Fruit fly (Drosophila melanogaster) whole organism, embryonic: ENCODE results near the gene GAPcenA.
A peak's percentile ranks its signal among the peaks of the same experiment; 100 is the strongest.

Source experiments
- BEAF-32 ChIP-seq: fragments of 200-800 bp; sonication (Bioruptor generic); optimal IDR thresholded peaks from 3 replicates; lab custom pipeline; 2017; ENCODE audit warnings: missing biosample characterization, missing genetic modification characterization, mild to moderate bottlenecking, moderate library complexity, missing genetic modification reagents
- Blimp-1 ChIP-seq: fragments of 200-800 bp; sonication (Bioruptor generic); optimal IDR thresholded peaks from 3 replicates; lab custom pipeline; 2018; ENCODE audit warnings: missing biosample characterization, missing genetic modification characterization, mild to moderate bottlenecking, moderate library complexity, missing genetic modification reagents
- CG12219 ChIP-seq: fragments of 200-800 bp; sonication (Bioruptor generic); optimal IDR thresholded peaks from 3 replicates; lab custom pipeline; 2018; ENCODE audit warnings: missing biosample characterization, mild to moderate bottlenecking, missing genetic modification characterization
- CG12391 ChIP-seq: fragments of 200-800 bp; sonication (Bioruptor generic); optimal IDR thresholded peaks from 3 replicates; lab custom pipeline; 2018; ENCODE audit warnings: missing biosample characterization, mild to moderate bottlenecking, missing genetic modification characterization, moderate library complexity
- CG14710 ChIP-seq: fragments of 200-800 bp; sonication (Bioruptor generic); optimal IDR thresholded peaks from 3 replicates; lab custom pipeline; 2019; ENCODE audit warnings: missing biosample characterization, mild to moderate bottlenecking, missing genetic modification characterization, moderate library complexity
- CG17912 ChIP-seq: fragments of 200-800 bp; sonication (Bioruptor generic); optimal IDR thresholded peaks from 2 replicates; lab custom pipeline; 2018; ENCODE audit warnings: missing biosample characterization, mild to moderate bottlenecking, missing genetic modification characterization
- CG18619 ChIP-seq: fragments of 200-800 bp; sonication (Bioruptor generic); optimal IDR thresholded peaks from 3 replicates; lab custom pipeline; 2017; ENCODE audit warnings: missing biosample characterization, mild to moderate bottlenecking, missing genetic modification characterization
- CG2116 ChIP-seq: fragments of 200-800 bp; sonication (Bioruptor generic); optimal IDR thresholded peaks from 3 replicates; lab custom pipeline; 2018; ENCODE audit warnings: missing biosample characterization, mild to moderate bottlenecking, missing genetic modification characterization
- CG2120 ChIP-seq: fragments of 200-800 bp; sonication (Bioruptor generic); optimal IDR thresholded peaks from 3 replicates; lab custom pipeline; 2016; ENCODE audit warnings: missing biosample characterization, missing genetic modification characterization
- CG2129 ChIP-seq: fragments of 200-800 bp; sonication (Bioruptor generic); IDR thresholded peaks from 2 replicates; pipeline ENCODE4 v1.3.6; 2022; ENCODE audit warnings: missing biosample characterization, missing genetic modification characterization; ENCODE audit not compliant: partially characterized antibody
- CG2202 ChIP-seq: fragments of 200-800 bp; sonication (Bioruptor generic); optimal IDR thresholded peaks from 2 replicates; lab custom pipeline; 2018; ENCODE audit warnings: missing biosample characterization, mild to moderate bottlenecking, missing genetic modification characterization
- CG30020 ChIP-seq: fragments of 200-800 bp; optimal IDR thresholded peaks from 2 replicates; lab custom pipeline; 2019; ENCODE audit warnings: missing biosample characterization, mild to moderate bottlenecking, missing genetic modification characterization, moderate library complexity
- CG30431 ChIP-seq: fragments of 200-800 bp; sonication (Bioruptor generic); optimal IDR thresholded peaks from 2 replicates; lab custom pipeline; 2017; ENCODE audit warnings: missing biosample characterization, missing genetic modification characterization
- CG3281 ChIP-seq: fragments of 200-800 bp; sonication (Bioruptor generic); optimal IDR thresholded peaks from 3 replicates; lab custom pipeline; 2017; ENCODE audit warnings: missing biosample characterization, mild to moderate bottlenecking, missing genetic modification characterization
- CG3407 ChIP-seq: fragments of 200-800 bp; sonication (Bioruptor generic); optimal IDR thresholded peaks from 2 replicates; lab custom pipeline; 2018; ENCODE audit warnings: missing biosample characterization, mild to moderate bottlenecking, missing genetic modification characterization
- CG4820 ChIP-seq: fragments of 200-800 bp; sonication (Bioruptor generic); optimal IDR thresholded peaks from 3 replicates; lab custom pipeline; 2016; ENCODE audit warnings: missing biosample characterization, missing genetic modification characterization
- CG6689 ChIP-seq: fragments of 200-800 bp; sonication (Bioruptor generic); IDR thresholded peaks from 2 replicates; pipeline ENCODE4 v1.3.6; 2022; ENCODE audit warnings: missing biosample characterization, missing genetic modification characterization
- CG6791 ChIP-seq: fragments of 200-800 bp; sonication (Bioruptor generic); IDR thresholded peaks from 3 replicates; pipeline ENCODE4 v1.3.6; 2022; ENCODE audit warnings: missing biosample characterization, missing genetic modification characterization; ENCODE audit not compliant: partially characterized antibody
- CG7745 ChIP-seq: fragments of 200-800 bp; sonication (Bioruptor generic); optimal IDR thresholded peaks from 2 replicates; lab custom pipeline; 2018; ENCODE audit warnings: missing biosample characterization, mild to moderate bottlenecking, missing genetic modification characterization, moderate library complexity
- CG9609 ChIP-seq: fragments of 200-800 bp; sonication (Bioruptor generic); optimal IDR thresholded peaks from 3 replicates; lab custom pipeline; 2016; ENCODE audit warnings: missing biosample characterization, missing genetic modification characterization
- CTCF ChIP-seq: fragments of 200-800 bp; sonication (Bioruptor generic); optimal IDR thresholded peaks from 2 replicates; lab custom pipeline; 2017; ENCODE audit warnings: missing biosample characterization, mild to moderate bottlenecking, missing genetic modification characterization, moderate library complexity
- Camta ChIP-seq: fragments of 200-800 bp; sonication (Bioruptor generic); optimal IDR thresholded peaks from 2 replicates; lab custom pipeline; 2016; ENCODE audit warnings: missing biosample characterization, missing genetic modification characterization
- CoRest ChIP-seq: fragments of 200-800 bp; sonication (Bioruptor generic); optimal IDR thresholded peaks from 3 replicates; lab custom pipeline; 2018; ENCODE audit warnings: missing biosample characterization, mild to moderate bottlenecking, missing genetic modification characterization, moderate library complexity
- CrebB ChIP-seq: fragments of 200-800 bp; sonication (Bioruptor generic); optimal IDR thresholded peaks from 3 replicates; lab custom pipeline; 2018; ENCODE audit warnings: missing biosample characterization, mild to moderate bottlenecking, missing genetic modification characterization
- Hand ChIP-seq: fragments of 200-800 bp; sonication (Bioruptor generic); optimal IDR thresholded peaks from 2 replicates; lab custom pipeline; 2017; ENCODE audit warnings: mild to moderate bottlenecking, missing biosample characterization, missing genetic modification reagents, missing genetic modification characterization
- Hmr ChIP-seq: fragments of 200-800 bp; sonication (Bioruptor generic); optimal IDR thresholded peaks from 3 replicates; lab custom pipeline; 2017; ENCODE audit warnings: mild to moderate bottlenecking, missing biosample characterization, missing genetic modification reagents, missing genetic modification characterization
- Myb ChIP-seq: fragments of 200-800 bp; sonication (Bioruptor generic); optimal IDR thresholded peaks from 2 replicates; lab custom pipeline; 2016; ENCODE audit warnings: missing biosample characterization, missing genetic modification characterization
- Oli ChIP-seq: fragments of 200-800 bp; sonication (Bioruptor generic); optimal IDR thresholded peaks from 2 replicates; lab custom pipeline; 2018; ENCODE audit warnings: missing biosample characterization, mild to moderate bottlenecking, missing genetic modification characterization, moderate library complexity
- Optix ChIP-seq: fragments of 200-800 bp; sonication (Bioruptor generic); IDR thresholded peaks from 3 replicates; pipeline ENCODE4 v1.3.6; 2022; ENCODE audit warnings: missing biosample characterization, missing genetic modification characterization
- Ssrp ChIP-seq: fragments of 200-800 bp; sonication (Bioruptor generic); optimal IDR thresholded peaks from 2 replicates; lab custom pipeline; 2018; ENCODE audit warnings: missing biosample characterization, mild to moderate bottlenecking, missing genetic modification characterization, moderate library complexity
- Taf1 ChIP-seq: fragments of 200-800 bp; sonication (Bioruptor generic); IDR thresholded peaks from 2 replicates; pipeline ENCODE4 v1.3.6; 2022; ENCODE audit warnings: missing biosample characterization, missing genetic modification characterization
- Usf ChIP-seq: fragments of 200-800 bp; sonication (Bioruptor generic); optimal IDR thresholded peaks from 2 replicates; lab custom pipeline; 2017; ENCODE audit warnings: missing genotype, missing biosample characterization, missing genetic modification characterization
- ab ChIP-seq: fragments of 200-800 bp; sonication (Bioruptor generic); optimal IDR thresholded peaks from 2 replicates; lab custom pipeline; 2016; ENCODE audit warnings: missing biosample characterization, missing genetic modification characterization
- abd-A ChIP-seq: fragments of 200-800 bp; sonication (Bioruptor generic); optimal IDR thresholded peaks from 3 replicates; lab custom pipeline; 2019; ENCODE audit warnings: missing biosample characterization, mild to moderate bottlenecking, missing genetic modification characterization, moderate library complexity
- aop ChIP-seq: fragments of 200-800 bp; sonication (Bioruptor generic); IDR thresholded peaks from 2 replicates; pipeline ENCODE4 v1.3.6; 2022; ENCODE audit warnings: missing biosample characterization, missing genetic modification characterization
- br ChIP-seq: fragments of >200 bp; optimal IDR thresholded peaks from 2 replicates; lab custom pipeline; 2017
- chif ChIP-seq, 2 experiments: fragments of 200-800 bp; sonication (Bioruptor generic); optimal IDR thresholded peaks; 3 replicates each; lab custom pipeline; 2016; ENCODE audit warnings: missing biosample characterization in 2 of 2, missing genetic modification characterization in 2 of 2
- ftz-f1 ChIP-seq: fragments of 200-800 bp; sonication (Bioruptor generic); optimal IDR thresholded peaks from 2 replicates; lab custom pipeline; 2016; ENCODE audit warnings: missing biosample characterization, missing genetic modification characterization
- gcm ChIP-seq: fragments of 200-800 bp; sonication (Bioruptor generic); optimal IDR thresholded peaks from 2 replicates; lab custom pipeline; 2019; ENCODE audit warnings: missing biosample characterization, mild to moderate bottlenecking, missing genetic modification characterization, moderate library complexity
- h ChIP-seq: fragments of >200 bp; optimal IDR thresholded peaks from 2 replicates; lab custom pipeline; 2017
- hkb ChIP-seq, 2 experiments: fragments of 200-800 bp in 1 of 2; fragments of >200 bp in 1 of 2; sonication (Bioruptor generic) in 1 of 2; IDR thresholded peaks in 1 of 2; optimal IDR thresholded peaks in 1 of 2; 2 replicates each; pipeline versions ENCODE4 v1.3.6 to Lab custom; 2017 to 2022; ENCODE audit warnings: missing biosample characterization in 1 of 2, missing genetic modification characterization in 1 of 2
- knrl ChIP-seq: fragments of 200-800 bp; sonication (Bioruptor generic); IDR thresholded peaks from 3 replicates; pipeline ENCODE4 v1.3.6; 2022; ENCODE audit warnings: missing biosample characterization, missing genetic modification characterization; ENCODE audit not compliant: partially characterized antibody
- mld ChIP-seq: fragments of 200-800 bp; sonication (Bioruptor generic); IDR thresholded peaks from 3 replicates; pipeline ENCODE4 v1.3.6; 2022; ENCODE audit warnings: missing biosample characterization, missing genetic modification characterization; ENCODE audit not compliant: partially characterized antibody
- sima ChIP-seq: fragments of 200-800 bp; sonication (Bioruptor generic); optimal IDR thresholded peaks from 2 replicates; lab custom pipeline; 2016; ENCODE audit warnings: missing biosample characterization, missing genetic modification characterization
- sisA ChIP-seq: fragments of 200-800 bp; sonication (Bioruptor generic); IDR thresholded peaks from 2 replicates; pipeline ENCODE4 v1.3.6; 2022; ENCODE audit warnings: missing biosample characterization, missing genetic modification characterization
- tgo ChIP-seq: fragments of 200-800 bp; sonication (Bioruptor generic); IDR thresholded peaks from 3 replicates; pipeline ENCODE4 v1.3.6; 2022; ENCODE audit warnings: missing biosample characterization, missing genetic modification characterization
- ttk ChIP-seq: fragments of 200-800 bp; sonication (Bioruptor generic); IDR thresholded peaks from 2 replicates; pipeline ENCODE4 v2.1.2; 2022; ENCODE audit warnings: missing biosample characterization, missing genetic modification characterization
- zf30C ChIP-seq: fragments of 200-800 bp; sonication (Bioruptor generic); optimal IDR thresholded peaks from 3 replicates; lab custom pipeline; 2018; ENCODE audit warnings: missing biosample characterization, mild to moderate bottlenecking, missing genetic modification characterization
- zfh1 ChIP-seq: fragments of 200-800 bp; sonication (Bioruptor generic); IDR thresholded peaks from 3 replicates; pipeline ENCODE4 v1.3.6; 2022; ENCODE audit warnings: missing biosample characterization, missing genetic modification characterization

GAPcenA gene

DNA sequence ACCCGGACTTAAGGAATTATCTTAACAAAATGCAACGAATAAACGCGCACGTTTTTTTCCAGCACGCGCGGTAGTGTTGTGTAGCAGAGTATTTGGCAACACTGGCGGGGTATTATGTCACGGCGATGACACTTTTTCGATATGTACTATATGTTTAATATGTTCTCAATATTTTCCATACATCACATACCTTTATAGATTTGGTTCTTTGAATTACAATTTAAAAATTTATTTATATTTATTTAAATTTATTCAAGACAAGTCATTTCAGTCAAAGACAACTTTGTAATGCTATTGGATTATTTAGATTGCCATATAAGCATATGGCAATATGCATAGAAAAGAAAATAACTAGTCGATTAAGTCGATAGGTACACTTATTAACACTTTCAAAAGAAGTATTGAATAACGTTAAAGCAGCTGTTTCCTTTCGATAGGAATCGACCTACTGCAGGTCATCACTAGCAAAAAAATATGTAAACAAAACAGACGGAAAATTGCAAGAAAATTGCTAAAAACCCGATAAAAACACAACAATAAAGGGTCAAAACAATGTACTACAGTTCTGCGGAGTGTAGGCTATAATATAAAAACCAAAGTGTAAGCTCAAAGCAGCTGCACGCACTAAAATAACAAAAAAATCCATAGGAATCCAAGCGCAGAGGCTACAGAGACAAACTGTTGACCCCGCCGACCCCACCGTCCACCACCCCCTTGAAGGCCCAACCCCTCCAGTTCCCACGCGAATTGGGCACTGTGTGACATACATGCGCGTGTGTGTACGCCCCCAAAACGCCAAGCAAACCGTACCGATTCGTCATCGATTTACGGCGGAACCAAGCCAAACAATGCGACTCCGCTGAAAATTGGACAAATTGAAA, at the start of gene GAPcenA, which contains the start of gene CG7182 (continued):
- TF ChIP-seq CG7745 (tag; lab: Kevin White, UChicago), result no peak
- TF ChIP-seq CG18619 (GFP tag; lab: Kevin White, UChicago), result peak; percentile 63
- no peak for TF ChIP-seq CrebB (tag; lab: Kevin White, UChicago)
- 0 out of 2 replicates have a peak, but pooled peaks have one; percentile 10 for TF ChIP-seq ttk (GFP tag; lab: Robert Waterston, UW)
- TF ChIP-seq hkb (optimal IDR thresholded peaks at IDR 0.05; lab: Kevin White, UChicago), result no peak
- no peak for TF ChIP-seq hkb (GFP tag; IDR thresholded peaks at IDR 0.05; lab: Robert Waterston, UW)
- peak; percentile 52 for TF ChIP-seq Ssrp (tag; lab: Kevin White, UChicago)
- TF ChIP-seq sisA, result peak; percentile 58
- TF ChIP-seq CG4820 (GFP tag; lab: Kevin White, UChicago), result peak; percentile 59
- TF ChIP-seq Blimp-1 (GFP tag; lab: Kevin White, UChicago), result peak; percentile 59
- TF ChIP-seq aop, result no peak
- TF ChIP-seq Myb (GFP tag; lab: Kevin White, UChicago), result peak; percentile 22
- TF ChIP-seq Hmr (GFP tag; lab: Kevin White, UChicago), result peak; percentile 78
- TF ChIP-seq h, result no peak
- TF ChIP-seq Camta (GFP tag; lab: Kevin White, UChicago), result peak; percentile 26
- TF ChIP-seq Optix (GFP tag; lab: Robert Waterston, UW), result no peak
- peak; percentile 27 for TF ChIP-seq Usf (GFP tag; lab: Kevin White, UChicago)
- TF ChIP-seq br (lab: Kevin White, UChicago), result no peak
- TF ChIP-seq chif (GFP tag; optimal IDR thresholded peaks at IDR 0.05; lab: Kevin White, UChicago), result peak; percentile 1 to 15
- TF ChIP-seq Hand (GFP tag; lab: Kevin White, UChicago), result peak; percentile 8
- peak; percentile 72 for TF ChIP-seq BEAF-32 (GFP tag; lab: Kevin White, UChicago)
- TF ChIP-seq sima (GFP tag; lab: Kevin White, UChicago), result no peak
- TF ChIP-seq mld, result no peak
- TF ChIP-seq CoRest, result peak; percentile 86
- peak; percentile 81 for TF ChIP-seq CG12391 (tag; lab: Kevin White, UChicago)
- TF ChIP-seq CG17912 (GFP tag; lab: Kevin White, UChicago), result no peak
- TF ChIP-seq CG14710 (tag; lab: Kevin White, UChicago), result peak; percentile 90
- no peak for TF ChIP-seq CTCF
- peak; percentile 16 for TF ChIP-seq CG3407 (GFP tag; lab: Kevin White, UChicago)
- no peak for TF ChIP-seq CG12219 (GFP tag; lab: Kevin White, UChicago)
- no peak for TF ChIP-seq Taf1
- TF ChIP-seq Oli (tag; lab: Kevin White, UChicago), result peak; percentile 70
- peak; percentile 71; the same call in 2 of the 3 replicates for TF ChIP-seq knrl (GFP tag; lab: Robert Waterston, UW)
- TF ChIP-seq CG30020 (tag; lab: Kevin White, UChicago), result peak; percentile 82
- TF ChIP-seq zf30C, result no peak
- no peak for TF ChIP-seq ab (GFP tag; lab: Kevin White, UChicago)
- peak; percentile 70 for TF ChIP-seq CG2120 (GFP tag; lab: Kevin White, UChicago)
- TF ChIP-seq CG30431 (GFP tag; lab: Kevin White, UChicago), result no peak
- TF ChIP-seq gcm (GFP tag; lab: Kevin White, UChicago), result no peak
- no peak for TF ChIP-seq zfh1 (GFP tag; lab: Robert Waterston, UW)
- TF ChIP-seq tgo (GFP tag; lab: Robert Waterston, UW), result peak; percentile 46
- peak; percentile 52; the same call in 1 of the 2 replicates for TF ChIP-seq CG6689 (GFP tag; lab: Robert Waterston, UW)
- peak; percentile 38 for TF ChIP-seq ftz-f1 (GFP tag; lab: Kevin White, UChicago)
- peak; percentile 58; the same call in 1 of the 3 replicates for TF ChIP-seq CG6791 (GFP tag; lab: Robert Waterston, UW)
- TF ChIP-seq CG2129 (GFP tag; lab: Robert Waterston, UW), result 0 out of 2 replicates have a peak, but pooled peaks have one; percentile 31
- TF ChIP-seq abd-A (tag; lab: Kevin White, UChicago), result no peak
- TF ChIP-seq CG2202 (tag; lab: Kevin White, UChicago), result peak; percentile 23
- peak; percentile 16 for TF ChIP-seq CG9609 (GFP tag; lab: Kevin White, UChicago)
- peak; percentile 67 for TF ChIP-seq CG3281 (GFP tag; lab: Kevin White, UChicago)
- peak; percentile 72 for TF ChIP-seq CG2116
